Fruit fly (Drosophila melanogaster) whole organism, embryonic: ENCODE results near the gene CG12347.
A peak's percentile ranks its signal among the peaks of the same experiment; 100 is the strongest.

Experiments used
- Adf1 ChIP-seq: fragments of 200-800 bp; sonication (Bioruptor generic); IDR thresholded peaks from 2 replicates; pipeline ENCODE4 v1.3.6; 2022; ENCODE audit warnings: missing biosample characterization, missing genetic modification characterization
- Awh ChIP-seq: fragments of 200-800 bp; sonication (Bioruptor generic); IDR thresholded peaks from 2 replicates; pipeline ENCODE4, ENCODE4 v1.3.6; 2022; ENCODE audit warnings: missing biosample characterization, missing genetic modification characterization
- Bdp1 ChIP-seq: fragments of 200-800 bp; sonication (Bioruptor generic); optimal IDR thresholded peaks from 3 replicates; lab custom pipeline; 2016; ENCODE audit warnings: missing biosample characterization, missing genetic modification characterization
- CG11085 ChIP-seq: fragments of 200-800 bp; sonication (Bioruptor generic); IDR thresholded peaks from 2 replicates; pipeline ENCODE4 v1.3.6; 2022; ENCODE audit warnings: missing biosample characterization, missing genetic modification characterization
- CG11247 ChIP-seq: fragments of 200-800 bp; sonication (Bioruptor generic); IDR thresholded peaks from 2 replicates; pipeline ENCODE4 v1.3.6; 2022; ENCODE audit warnings: missing biosample characterization, missing genetic modification characterization
- CG12236 ChIP-seq: fragments of 200-800 bp; sonication (Bioruptor generic); optimal IDR thresholded peaks from 2 replicates; lab custom pipeline; 2016; ENCODE audit warnings: missing biosample characterization, missing genetic modification characterization
- CG13624 ChIP-seq: fragments of 200-800 bp; sonication (Bioruptor generic); optimal IDR thresholded peaks from 2 replicates; lab custom pipeline; 2016; ENCODE audit warnings: missing biosample characterization, missing genetic modification characterization
- CG15479 ChIP-seq: fragments of 200-800 bp; sonication (Bioruptor generic); optimal IDR thresholded peaks from 3 replicates; lab custom pipeline; 2019; ENCODE audit warnings: missing biosample characterization, mild to moderate bottlenecking, missing genetic modification characterization, moderate library complexity
- CG1647 ChIP-seq: fragments of 200-800 bp; sonication (Bioruptor generic); optimal IDR thresholded peaks from 3 replicates; lab custom pipeline; 2016; ENCODE audit warnings: missing biosample characterization, missing genetic modification characterization
- CG17612 ChIP-seq: fragments of 200-800 bp; sonication (Bioruptor generic); IDR thresholded peaks from 2 replicates; pipeline ENCODE4 v1.3.6; 2022; ENCODE audit warnings: missing biosample characterization, missing genetic modification characterization
- CG1792 ChIP-seq: fragments of 200-800 bp; sonication (Bioruptor generic); optimal IDR thresholded peaks from 2 replicates; lab custom pipeline; 2016; ENCODE audit warnings: missing biosample characterization, missing genetic modification characterization
- CG2678 ChIP-seq: fragments of 200-800 bp; sonication (Bioruptor generic); optimal IDR thresholded peaks from 3 replicates; lab custom pipeline; 2019; ENCODE audit warnings: missing biosample characterization, mild to moderate bottlenecking, missing genetic modification characterization, moderate library complexity
- CG30431 ChIP-seq: fragments of 200-800 bp; sonication (Bioruptor generic); optimal IDR thresholded peaks from 2 replicates; lab custom pipeline; 2017; ENCODE audit warnings: missing biosample characterization, missing genetic modification characterization
- CG31441 ChIP-seq: fragments of 200-800 bp; sonication (Bioruptor generic); IDR thresholded peaks from 2 replicates; pipeline ENCODE4 v1.3.6; 2022; ENCODE audit warnings: missing biosample characterization, missing genetic modification characterization
- CG3838 ChIP-seq: fragments of 200-800 bp; sonication (Bioruptor generic); optimal IDR thresholded peaks from 3 replicates; lab custom pipeline; 2016; ENCODE audit warnings: missing biosample characterization, missing genetic modification characterization
- CG5180 ChIP-seq: fragments of 200-800 bp; sonication (Bioruptor generic); optimal IDR thresholded peaks from 3 replicates; lab custom pipeline; 2017; ENCODE audit warnings: missing biosample characterization, missing genetic modification characterization, mild to moderate bottlenecking, moderate library complexity, missing genetic modification reagents
- CG6175 ChIP-seq: fragments of 200-800 bp; sonication (Bioruptor generic); IDR thresholded peaks from 3 replicates; pipeline ENCODE4 v1.3.6; 2022; ENCODE audit warnings: missing biosample characterization, missing genetic modification characterization
- CG6272 ChIP-seq: fragments of 200-800 bp; sonication (Bioruptor generic); IDR thresholded peaks from 2 replicates; pipeline ENCODE4 v1.3.6; 2022; ENCODE audit warnings: missing biosample characterization, missing genetic modification characterization
- CG7372 ChIP-seq: fragments of 200-800 bp; sonication (Bioruptor generic); IDR thresholded peaks from 2 replicates; pipeline ENCODE4 v1.3.6; 2022; ENCODE audit warnings: missing biosample characterization, missing genetic modification characterization
- CG7786 ChIP-seq: fragments of 200-800 bp; sonication (Bioruptor generic); optimal IDR thresholded peaks from 2 replicates; lab custom pipeline; 2016; ENCODE audit warnings: missing biosample characterization, missing genetic modification characterization
- Camta ChIP-seq: fragments of 200-800 bp; sonication (Bioruptor generic); optimal IDR thresholded peaks from 2 replicates; lab custom pipeline; 2016; ENCODE audit warnings: missing biosample characterization, missing genetic modification characterization
- Dek ChIP-seq: fragments of 200-800 bp; sonication (Bioruptor generic); optimal IDR thresholded peaks from 3 replicates; lab custom pipeline; 2019; ENCODE audit warnings: missing biosample characterization, mild to moderate bottlenecking, missing genetic modification characterization, moderate library complexity
- Gsc ChIP-seq: fragments of 200-800 bp; sonication (Bioruptor generic); IDR thresholded peaks from 2 replicates; pipeline ENCODE4 v1.3.6; 2022; ENCODE audit warnings: missing biosample characterization, missing genetic modification characterization
- H2.0 ChIP-seq: fragments of 200-800 bp; sonication (Bioruptor generic); IDR thresholded peaks from 2 replicates; pipeline ENCODE4 v1.3.6; 2022; ENCODE audit warnings: missing biosample characterization, missing genetic modification characterization
- Hey ChIP-seq: fragments of 200-800 bp; sonication (Bioruptor generic); optimal IDR thresholded peaks from 3 replicates; lab custom pipeline; 2018; ENCODE audit warnings: missing biosample characterization, mild to moderate bottlenecking, missing genetic modification characterization
- MBD-R2 ChIP-seq: fragments of 200-800 bp; sonication (Bioruptor generic); IDR thresholded peaks from 2 replicates; pipeline ENCODE4 v1.3.6; 2022; ENCODE audit warnings: missing biosample characterization, missing genetic modification characterization
- Ravus ChIP-seq: fragments of 200-800 bp; sonication (Bioruptor generic); IDR thresholded peaks from 2 replicates; pipeline ENCODE4 v1.3.6; 2022; ENCODE audit warnings: missing biosample characterization, missing genetic modification characterization
- Six4 ChIP-seq: fragments of 200-800 bp; sonication (Bioruptor generic); optimal IDR thresholded peaks from 2 replicates; lab custom pipeline; 2016; ENCODE audit warnings: missing biosample characterization, missing genetic modification characterization
- Sry-β ChIP-seq: fragments of 200-800 bp; sonication (Bioruptor generic); optimal IDR thresholded peaks from 2 replicates; lab custom pipeline; 2018; ENCODE audit warnings: missing biosample characterization, mild to moderate bottlenecking, missing genetic modification characterization, moderate library complexity
- Trl ChIP-seq, 3 experiments: fragments of >200 bp in 2 of 3; fragments of 200-800 bp in 1 of 3; sonication (Bioruptor generic) in 1 of 3; optimal IDR thresholded peaks; 2 replicates in 1 of 3; 3 replicates in 2 of 3; lab custom pipeline; 2016 to 2017; ENCODE audit warnings: missing biosample characterization in 1 of 3, missing genetic modification characterization in 1 of 3
- abd-A ChIP-seq: fragments of 200-800 bp; sonication (Bioruptor generic); optimal IDR thresholded peaks from 3 replicates; lab custom pipeline; 2019; ENCODE audit warnings: missing biosample characterization, mild to moderate bottlenecking, missing genetic modification characterization, moderate library complexity
- al ChIP-seq: fragments of 200-800 bp; sonication (Bioruptor generic); IDR thresholded peaks from 2 replicates; pipeline ENCODE4 v1.3.6; 2022; ENCODE audit warnings: missing biosample characterization, missing genetic modification characterization
- az2 ChIP-seq: fragments of 200-800 bp; sonication (Bioruptor generic); optimal IDR thresholded peaks from 3 replicates; lab custom pipeline; 2016; ENCODE audit warnings: missing biosample characterization, missing genetic modification characterization
- cad ChIP-seq: fragments of >200 bp; optimal IDR thresholded peaks from 2 replicates; lab custom pipeline; 2017; ENCODE audit warnings: missing biosample characterization, missing genetic modification characterization
- dmrt99B ChIP-seq: fragments of 200-800 bp; sonication (Bioruptor generic); optimal IDR thresholded peaks from 2 replicates; lab custom pipeline; 2018; ENCODE audit warnings: missing biosample characterization, mild to moderate bottlenecking, missing genetic modification characterization, moderate library complexity
- emc ChIP-seq: fragments of 200-800 bp; sonication (Bioruptor generic); optimal IDR thresholded peaks from 2 replicates; lab custom pipeline; 2016; ENCODE audit warnings: missing biosample characterization, missing genetic modification characterization
- fu2 ChIP-seq: fragments of 200-800 bp; sonication (Bioruptor generic); optimal IDR thresholded peaks from 2 replicates; lab custom pipeline; 2016; ENCODE audit warnings: missing biosample characterization, missing genetic modification characterization
- hb ChIP-seq: fragments of 200-800 bp; sonication (Bioruptor generic); IDR thresholded peaks from 3 replicates; pipeline ENCODE4 v1.3.6; 2022; ENCODE audit warnings: missing biosample characterization, missing genetic modification characterization; ENCODE audit not compliant: partially characterized antibody
- kah ChIP-seq: fragments of 200-800 bp; sonication (Bioruptor generic); optimal IDR thresholded peaks from 2 replicates; lab custom pipeline; 2018; ENCODE audit warnings: missing biosample characterization, mild to moderate bottlenecking, missing genetic modification characterization
- luna ChIP-seq: fragments of 200-800 bp; sonication (Bioruptor generic); optimal IDR thresholded peaks from 2 replicates; lab custom pipeline; 2016; ENCODE audit warnings: missing biosample characterization, missing genetic modification characterization
- repo ChIP-seq: fragments of 200-800 bp; sonication (Bioruptor generic); optimal IDR thresholded peaks from 2 replicates; lab custom pipeline; 2016; ENCODE audit warnings: missing biosample characterization, missing genetic modification characterization
- sc ChIP-seq, 3 experiments: fragments of >200 bp in 2 of 3; fragments of 200-800 bp in 1 of 3; sonication (Bioruptor generic) in 1 of 3; optimal IDR thresholded peaks; 2 replicates in 2 of 3; 3 replicates in 1 of 3; lab custom pipeline; 2017; ENCODE audit warnings: mild to moderate bottlenecking in 1 of 3, missing biosample characterization in 1 of 3, missing genetic modification characterization in 1 of 3, missing genetic modification reagents in 1 of 3
- sd ChIP-seq: fragments of 200-800 bp; sonication (Bioruptor generic); optimal IDR thresholded peaks from 3 replicates; lab custom pipeline; 2018; ENCODE audit warnings: missing biosample characterization, mild to moderate bottlenecking, missing genetic modification characterization, moderate library complexity
- sob ChIP-seq: fragments of 200-800 bp; sonication (Bioruptor generic); IDR thresholded peaks from 2 replicates; pipeline ENCODE4 v1.3.6; 2022; ENCODE audit warnings: missing biosample characterization, missing genetic modification characterization
- stc ChIP-seq: fragments of 200-800 bp; sonication (Bioruptor generic); IDR thresholded peaks from 2 replicates; pipeline ENCODE4 v1.3.6; 2022; ENCODE audit warnings: missing biosample characterization, missing genetic modification characterization
- tll ChIP-seq, 2 experiments: fragments of 200-800 bp in 1 of 2; fragments of >200 bp in 1 of 2; sonication (Bioruptor generic) in 1 of 2; optimal IDR thresholded peaks; 2 replicates each; lab custom pipeline; 2017 to 2019; ENCODE audit warnings: missing biosample characterization in 2 of 2, missing genetic modification characterization in 2 of 2, mild to moderate bottlenecking in 1 of 2, moderate library complexity in 1 of 2
- trh ChIP-seq: fragments of 200-800 bp; sonication (Bioruptor generic); optimal IDR thresholded peaks from 2 replicates; lab custom pipeline; 2016; ENCODE audit warnings: missing biosample characterization, missing genetic modification characterization
- tup ChIP-seq: fragments of 200-800 bp; sonication (Bioruptor generic); optimal IDR thresholded peaks from 2 replicates; lab custom pipeline; 2016; ENCODE audit warnings: missing biosample characterization, mild to moderate bottlenecking, missing genetic modification characterization, moderate library complexity
- zf30C ChIP-seq: fragments of 200-800 bp; sonication (Bioruptor generic); optimal IDR thresholded peaks from 3 replicates; lab custom pipeline; 2018; ENCODE audit warnings: missing biosample characterization, mild to moderate bottlenecking, missing genetic modification characterization

CG12347 gene

DNA sequence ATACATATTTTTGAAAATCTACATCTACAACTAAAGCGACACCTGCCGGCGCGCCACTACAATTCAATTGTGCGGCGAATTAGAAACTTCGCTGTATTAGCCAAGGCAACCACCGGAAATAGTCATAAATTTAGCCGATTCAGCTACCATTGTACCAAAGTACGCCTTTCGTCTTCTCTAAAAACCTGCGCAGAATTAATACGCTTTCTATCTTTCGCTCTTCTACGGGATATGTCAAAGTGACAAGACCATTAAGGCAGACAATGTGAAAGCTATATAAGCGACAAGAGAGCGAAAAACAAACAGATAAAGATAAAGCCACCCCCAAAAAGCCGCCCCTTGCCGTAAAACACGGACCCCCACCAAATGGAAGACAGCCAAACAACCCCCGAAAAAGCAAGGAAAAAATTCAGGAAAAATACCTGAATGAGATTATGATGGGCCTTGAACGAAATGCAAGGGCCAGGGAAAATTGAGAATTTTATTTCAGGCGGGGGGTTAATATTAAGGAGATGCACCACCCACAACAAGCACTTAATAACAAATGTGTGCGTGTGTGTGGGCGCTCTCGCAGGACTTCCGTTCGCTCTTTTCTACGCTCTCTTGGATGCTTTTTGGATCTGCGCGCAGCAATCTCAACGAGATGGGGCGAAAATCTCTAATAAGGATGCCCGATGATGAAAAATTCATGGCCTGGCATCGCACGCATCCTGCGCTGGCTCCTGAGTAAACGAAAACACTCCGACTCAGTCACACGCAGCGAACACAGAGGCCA lies 13.1 kb downstream of the CG12347 start, which contains the start of gene cpo (continued):
- TF ChIP-seq cad (GFP tag; lab: Kevin White, UChicago): peak; percentile 72
- peak; percentile 88 for TF ChIP-seq CG11085 (GFP tag; lab: Robert Waterston, UW)
- peak; percentile 91 for TF ChIP-seq sob
- peak; percentile 65 for TF ChIP-seq al
- TF ChIP-seq Dek: peak; percentile 71
- TF ChIP-seq sc (optimal IDR thresholded peaks at IDR 0.05; lab: Kevin White, UChicago): no peak
- peak; percentile 90 for TF ChIP-seq sc (GFP tag; optimal IDR thresholded peaks at IDR 0.05; lab: Kevin White, UChicago)
- peak; percentile 68 for TF ChIP-seq CG12236 (GFP tag; lab: Kevin White, UChicago)
- TF ChIP-seq hb: no peak
- peak; percentile 67 for TF ChIP-seq repo (GFP tag; lab: Kevin White, UChicago)
- peak; percentile 79 for TF ChIP-seq Hey (tag; lab: Kevin White, UChicago)
- TF ChIP-seq tup (GFP tag; lab: Kevin White, UChicago): no peak
- peak; percentile 66 for TF ChIP-seq Six4 (GFP tag; lab: Kevin White, UChicago)
- peak; percentile 69 for TF ChIP-seq CG6272 (GFP tag; lab: Robert Waterston, UW)
- TF ChIP-seq kah: peak; percentile 79
- peak; percentile 59 for TF ChIP-seq az2 (GFP tag; lab: Kevin White, UChicago)
- TF ChIP-seq trh (GFP tag; lab: Kevin White, UChicago): peak; percentile 59
- TF ChIP-seq sd (tag; lab: Kevin White, UChicago): no peak
- peak; percentile 69; the same call in 1 of the 2 replicates for TF ChIP-seq CG7372 (GFP tag; lab: Robert Waterston, UW)
- no peak for TF ChIP-seq Gsc (GFP tag; lab: Robert Waterston, UW)
- TF ChIP-seq CG13624: peak; percentile 81
- peak; percentile 91 for TF ChIP-seq stc (GFP tag; lab: Robert Waterston, UW)
- TF ChIP-seq Sry-β (GFP tag; lab: Kevin White, UChicago): peak; percentile 70
- TF ChIP-seq CG1792 (GFP tag; lab: Kevin White, UChicago): peak; percentile 77
- peak; percentile 93 for TF ChIP-seq CG30431 (GFP tag; lab: Kevin White, UChicago)
- TF ChIP-seq CG6175: peak; percentile 83
- peak; percentile 59; the same call in 1 of the 2 replicates for TF ChIP-seq Ravus (GFP tag; lab: Robert Waterston, UW)
- TF ChIP-seq fu2 (GFP tag; lab: Kevin White, UChicago): peak; percentile 70
- TF ChIP-seq CG17612 (GFP tag; lab: Robert Waterston, UW): peak; percentile 76
- TF ChIP-seq CG15479 (GFP tag; lab: Kevin White, UChicago): no peak
- peak; percentile 92 for TF ChIP-seq Awh (GFP tag; lab: Robert Waterston, UW)
- TF ChIP-seq MBD-R2 (GFP tag; lab: Robert Waterston, UW): peak; percentile 48; the same call in 1 of the 2 replicates
- TF ChIP-seq luna: peak; percentile 50
- TF ChIP-seq Adf1 (GFP tag; lab: Robert Waterston, UW): no peak; the same call in 1 of the 2 replicates
- TF ChIP-seq Trl (optimal IDR thresholded peaks at IDR 0.05; lab: Kevin White, UChicago): peak; percentile 40 to 56
- TF ChIP-seq Trl (GFP tag; optimal IDR thresholded peaks at IDR 0.05; lab: Kevin White, UChicago): peak; percentile 75
- TF ChIP-seq CG3838 (GFP tag; lab: Kevin White, UChicago): peak; percentile 80
- peak; percentile 70 for TF ChIP-seq CG5180
- peak; percentile 88 for TF ChIP-seq emc (GFP tag; lab: Kevin White, UChicago)
- TF ChIP-seq CG2678 (tag; lab: Kevin White, UChicago): peak; percentile 72
- peak; percentile 74 for TF ChIP-seq CG1647 (GFP tag; lab: Kevin White, UChicago)
- peak; percentile 78 for TF ChIP-seq Bdp1 (GFP tag; lab: Kevin White, UChicago)
- TF ChIP-seq dmrt99B (tag; lab: Kevin White, UChicago): peak; percentile 74
- peak; percentile 70 for TF ChIP-seq CG7786
- peak; percentile 98 for TF ChIP-seq abd-A (tag; lab: Kevin White, UChicago)
- no peak for TF ChIP-seq tll (GFP tag; optimal IDR thresholded peaks at IDR 0.05; lab: Kevin White, UChicago)
- TF ChIP-seq CG11247 (GFP tag; lab: Robert Waterston, UW): peak; percentile 87
- peak; percentile 42 for TF ChIP-seq zf30C
- TF ChIP-seq Camta (GFP tag; lab: Kevin White, UChicago): peak; percentile 63
- peak; percentile 87 for TF ChIP-seq H2.0
- peak; percentile 86 for TF ChIP-seq CG31441 (GFP tag; lab: Robert Waterston, UW)
